Fruit fly (Drosophila melanogaster): Measurements from ENCODE around the gene CG17127.

dm6 chr2L:10791343-10791742 is 20.7 kb downstream of the CG17127 start:
- TF ChIP-seq Jra (GFP tag; optimal IDR thresholded peaks at IDR 0.05) (no peak), fru (GFP tag; optimal IDR thresholded peaks at IDR 0.05) (peak; percentile 90)
